Worm (Caenorhabditis elegans): Measurements from ENCODE around the gene sru-15.

sru-15 gene

DNA sequence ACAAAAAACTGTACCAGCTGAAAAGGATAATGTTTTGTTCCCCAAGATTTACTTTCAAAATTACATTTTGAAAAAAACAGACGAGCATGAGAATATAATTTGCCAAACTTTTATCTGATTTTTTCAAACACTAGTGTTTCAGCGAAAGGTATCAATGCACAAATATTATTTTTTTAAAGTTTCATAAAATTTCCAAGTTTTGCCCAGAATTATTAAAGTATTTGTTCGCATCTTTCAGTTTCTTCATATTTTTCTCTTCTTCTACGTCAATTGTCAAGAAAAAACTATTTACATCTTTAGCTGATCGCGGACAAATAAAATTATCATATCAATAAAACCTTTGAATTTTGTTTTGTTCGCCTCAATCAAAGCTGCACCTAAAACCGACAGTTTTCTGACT is 41.0 kb downstream of the sru-15 start, which contains the start of gene C06A12.8:
TSS of gene C06A12.8 (plus strand) at position 301 of the 400 bp plus-strand sequence.
- TF ChIP-seq aha-1 (tag; optimal IDR thresholded peaks at IDR 0.05), result no peak
- no peak for TF ChIP-seq unc-62 (GFP tag; optimal IDR thresholded peaks at IDR 0.05)
- no peak for TF ChIP-seq lin-13 (GFP tag; optimal IDR thresholded peaks at IDR 0.05)
- no peak for TF ChIP-seq blmp-1 (tag; optimal IDR thresholded peaks at IDR 0.05)
- TF ChIP-seq sup-37 (GFP tag; optimal IDR thresholded peaks at IDR 0.05), result no peak
- TF ChIP-seq nhr-19 (GFP tag; conservative IDR thresholded peaks at IDR 0.05), result no peak
- no peak for TF ChIP-seq irx-1 (tag; optimal IDR thresholded peaks at IDR 0.05)
- TF ChIP-seq nhr-71 (tag; optimal IDR thresholded peaks at IDR 0.05), result no peak

DNA sequence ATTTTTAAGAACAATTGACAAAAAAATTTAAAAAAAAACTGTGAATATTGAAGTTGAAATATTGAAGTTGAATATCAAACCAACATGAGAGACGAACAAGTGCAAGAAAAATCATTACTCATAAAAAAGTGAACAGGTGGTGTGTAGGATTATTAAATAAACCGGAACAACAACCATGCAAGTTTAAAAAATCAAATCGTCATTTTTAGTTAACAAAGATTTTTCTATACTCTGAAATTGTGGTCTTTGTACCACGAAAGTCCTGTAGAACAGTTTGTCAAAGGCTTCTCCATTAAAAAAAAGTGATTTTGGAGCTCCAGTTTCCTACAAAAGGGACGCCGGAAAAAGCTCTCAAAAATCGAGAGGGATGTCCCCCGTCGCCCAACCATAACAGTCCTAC is 44.0 kb downstream of the sru-15 start, which contains the start of gene C06A12.19:
TSS of gene C06A12.19 (minus strand) at position 101 of the 400 bp plus-strand sequence.
- TF ChIP-seq lin-35 (GFP tag; optimal IDR thresholded peaks at IDR 0.05), result no peak
- TF ChIP-seq unc-98 (GFP tag; IDR thresholded peaks at IDR 0.05), result no peak
- no peak for TF ChIP-seq irx-1 (tag; optimal IDR thresholded peaks at IDR 0.05)
- no peak for TF ChIP-seq aly-2 (tag; optimal IDR thresholded peaks at IDR 0.05)
- no peak for TF ChIP-seq pqm-1 (tag; optimal IDR thresholded peaks at IDR 0.05)
- no peak for TF ChIP-seq Y116A8C.19 (tag; optimal IDR thresholded peaks at IDR 0.05; ENCODE audit: borderline replicate concordance)
- no peak for TF ChIP-seq aha-1 (tag; optimal IDR thresholded peaks at IDR 0.05)
- no peak for TF ChIP-seq nhr-84 (tag; optimal IDR thresholded peaks at IDR 0.05)
- no peak for TF ChIP-seq lin-15B (tag; optimal IDR thresholded peaks at IDR 0.05)
- no peak for TF ChIP-seq nhr-85 (tag)
- TF ChIP-seq ztf-11 (tag; optimal IDR thresholded peaks at IDR 0.05), result no peak
- TF ChIP-seq sox-4 (tag; optimal IDR thresholded peaks at IDR 0.05), result no peak
- TF ChIP-seq skn-1 (tag; optimal IDR thresholded peaks at IDR 0.05), result no peak
- TF ChIP-seq grh-1 (GFP tag; IDR thresholded peaks at IDR 0.05), result no peak
- no peak for TF ChIP-seq zag-1 (tag; optimal IDR thresholded peaks at IDR 0.05)
- no peak for TF ChIP-seq lin-13 (GFP tag; optimal IDR thresholded peaks at IDR 0.05)
- TF ChIP-seq nhr-237 (tag; optimal IDR thresholded peaks at IDR 0.05), result no peak
- TF ChIP-seq ces-1 (GFP tag; optimal IDR thresholded peaks at IDR 0.05), result no peak
- TF ChIP-seq efl-1 (optimal IDR thresholded peaks at IDR 0.05), result no peak
- no peak for TF ChIP-seq efl-1 (GFP tag; optimal IDR thresholded peaks at IDR 0.05 in 1 of 2)
- TF ChIP-seq blmp-1 (tag; optimal IDR thresholded peaks at IDR 0.05), result no peak

DNA sequence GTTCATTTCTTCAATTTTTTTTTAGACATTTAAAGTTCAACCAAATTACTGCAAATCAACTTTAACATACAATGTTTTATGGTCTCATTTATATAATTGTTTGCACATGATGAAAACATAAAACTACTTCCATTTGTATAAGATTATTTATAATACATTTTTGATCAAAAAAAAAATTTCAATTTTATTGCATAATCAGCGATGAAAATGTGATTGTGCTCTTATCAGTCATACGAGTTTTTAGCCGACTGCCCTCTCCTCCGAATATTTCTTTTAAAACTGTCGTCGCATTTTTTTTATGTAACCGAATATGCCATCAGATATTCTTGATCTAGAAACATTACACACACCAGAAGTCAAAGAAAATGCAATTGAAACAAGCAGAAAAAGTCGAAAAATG is 44.4 kb downstream of the sru-15 start, which contains the start of gene F08A7.1:
TSS of gene F08A7.1 (plus strand) at position 191 of the 400 bp plus-strand sequence.
- peak; percentile 32 for TF ChIP-seq nhr-85 (tag)
- TF ChIP-seq elt-2 (tag; optimal IDR thresholded peaks at IDR 0.05), result peak; percentile 63
- TF ChIP-seq mab-9 (GFP tag; IDR thresholded peaks at IDR 0.05), result no peak

DNA sequence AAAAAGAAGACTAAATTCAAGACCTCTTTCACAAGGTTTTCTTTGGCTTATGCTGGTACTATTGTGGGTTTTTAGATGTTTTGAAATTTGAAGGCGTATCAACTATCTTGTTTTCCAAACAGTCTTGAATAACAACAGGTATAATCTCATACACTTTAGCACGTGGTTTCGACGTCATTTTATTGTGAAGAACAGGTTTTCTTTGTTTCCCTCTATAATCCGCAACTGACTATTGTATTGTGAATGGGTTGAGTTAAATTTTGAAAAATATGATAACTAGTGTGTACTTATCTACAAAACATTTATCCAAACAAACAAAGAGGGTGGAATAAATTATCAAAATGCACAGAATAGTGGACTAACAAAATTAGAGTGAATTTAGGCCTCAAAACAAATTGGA is 45.2 kb downstream of the sru-15 start:
- TF ChIP-seq lin-13 (GFP tag; optimal IDR thresholded peaks at IDR 0.05) (no peak), nhr-71 (tag; optimal IDR thresholded peaks at IDR 0.05) (peak; percentile 37), vab-15 (tag; optimal IDR thresholded peaks at IDR 0.05) (no peak), nhr-20 (tag; optimal IDR thresholded peaks at IDR 0.05) (peak; percentile 67), sup-37 (GFP tag; optimal IDR thresholded peaks at IDR 0.05) (no peak), lin-14 (GFP tag; optimal IDR thresholded peaks at IDR 0.05) (peak; percentile 39), nhr-85 (tag) (peak; percentile 79), hlh-17 (GFP tag; optimal IDR thresholded peaks at IDR 0.05; ENCODE audit: borderline replicate concordance) (no peak), grh-1 (GFP tag; IDR thresholded peaks at IDR 0.05) (peak; percentile 68), rnt-1 (tag; optimal IDR thresholded peaks at IDR 0.05) (no peak), pag-3 (tag; optimal IDR thresholded peaks at IDR 0.05; ENCODE audit: borderline replicate concordance, insufficient read depth) (no peak), snu-23 (GFP tag; optimal IDR thresholded peaks at IDR 0.05) (peak; percentile 65), lin-35 (GFP tag; optimal IDR thresholded peaks at IDR 0.05) (peak in 1 of 2 experiments; percentile 62), lir-3 (tag; optimal IDR thresholded peaks at IDR 0.05; ENCODE audit: poor library complexity) (no peak), efl-1 (optimal IDR thresholded peaks at IDR 0.05) (no peak), efl-1 (GFP tag; optimal IDR thresholded peaks at IDR 0.05 in 1 of 2) (peak in 1 of 2 experiments; percentile 33)
